Fruit fly (Drosophila melanogaster) whole organism, embryonic: Measurements from ENCODE around the gene CG12017.

Experiments used
- Adf1 ChIP-seq: fragments of 200-800 bp; sonication (Bioruptor generic); IDR thresholded peaks from 2 replicates; pipeline ENCODE4 v1.3.6; 2022; ENCODE audit warnings: missing biosample characterization, missing genetic modification characterization
- Atf3 ChIP-seq: fragments of 200-800 bp; sonication (Bioruptor generic); optimal IDR thresholded peaks from 3 replicates; lab custom pipeline; 2016; ENCODE audit warnings: missing biosample characterization, missing genetic modification characterization
- Atf6 ChIP-seq: fragments of 200-800 bp; sonication (Bioruptor generic); IDR thresholded peaks from 2 replicates; pipeline ENCODE4 v1.3.6; 2022; ENCODE audit warnings: missing biosample characterization, missing genetic modification characterization
- CG10274 ChIP-seq: fragments of 200-800 bp; sonication (Bioruptor generic); optimal IDR thresholded peaks from 3 replicates; lab custom pipeline; 2017; ENCODE audit warnings: missing biosample characterization, mild to moderate bottlenecking, missing genetic modification characterization
- CG10565 ChIP-seq: fragments of 200-800 bp; sonication (Bioruptor generic); optimal IDR thresholded peaks from 3 replicates; lab custom pipeline; 2016; ENCODE audit warnings: missing biosample characterization, mild to moderate bottlenecking, missing genetic modification characterization
- CG18619 ChIP-seq: fragments of 200-800 bp; sonication (Bioruptor generic); optimal IDR thresholded peaks from 3 replicates; lab custom pipeline; 2017; ENCODE audit warnings: missing biosample characterization, mild to moderate bottlenecking, missing genetic modification characterization
- CG3163 ChIP-seq: fragments of 200-800 bp; sonication (Bioruptor generic); optimal IDR thresholded peaks from 3 replicates; lab custom pipeline; 2016; ENCODE audit warnings: missing biosample characterization, missing genetic modification characterization
- CG32767 ChIP-seq: fragments of 200-800 bp; sonication (Bioruptor generic); IDR thresholded peaks from 2 replicates; pipeline ENCODE4 v1.3.6; 2022; ENCODE audit warnings: missing biosample characterization, missing genetic modification characterization
- CG34422 ChIP-seq: fragments of 200-800 bp; sonication (Bioruptor generic); IDR thresholded peaks from 3 replicates; pipeline ENCODE4 v1.3.6; 2022; ENCODE audit warnings: missing biosample characterization, missing genetic modification characterization
- CG5245 ChIP-seq: fragments of 200-800 bp; sonication (Bioruptor generic); optimal IDR thresholded peaks from 3 replicates; lab custom pipeline; 2016; ENCODE audit warnings: missing biosample characterization, missing genetic modification characterization
- CG7786 ChIP-seq: fragments of 200-800 bp; sonication (Bioruptor generic); optimal IDR thresholded peaks from 2 replicates; lab custom pipeline; 2016; ENCODE audit warnings: missing biosample characterization, missing genetic modification characterization
- CG7839 ChIP-seq: fragments of 200-800 bp; sonication (Bioruptor generic); optimal IDR thresholded peaks from 3 replicates; lab custom pipeline; 2018; ENCODE audit warnings: missing biosample characterization, mild to moderate bottlenecking, missing genetic modification characterization, moderate library complexity
- CG8944 ChIP-seq: fragments of 200-800 bp; sonication (Bioruptor generic); optimal IDR thresholded peaks from 3 replicates; lab custom pipeline; 2016; ENCODE audit warnings: missing biosample characterization, missing genetic modification characterization
- CG9876 ChIP-seq: fragments of 200-800 bp; sonication (Bioruptor generic); optimal IDR thresholded peaks from 2 replicates; lab custom pipeline; 2016; ENCODE audit warnings: missing biosample characterization, missing genetic modification characterization
- Dek ChIP-seq: fragments of 200-800 bp; sonication (Bioruptor generic); optimal IDR thresholded peaks from 3 replicates; lab custom pipeline; 2019; ENCODE audit warnings: missing biosample characterization, mild to moderate bottlenecking, missing genetic modification characterization, moderate library complexity
- Elba2 ChIP-seq: fragments of 200-800 bp; sonication (Bioruptor generic); optimal IDR thresholded peaks from 3 replicates; lab custom pipeline; 2016; ENCODE audit warnings: missing biosample characterization, missing genetic modification characterization
- Ets65A ChIP-seq: fragments of 200-800 bp; sonication (Bioruptor generic); peaks from one replicate; lab custom pipeline; 2016; ENCODE audit warnings: missing biosample characterization, missing genetic modification characterization
- Hmr ChIP-seq: fragments of 200-800 bp; sonication (Bioruptor generic); optimal IDR thresholded peaks from 3 replicates; lab custom pipeline; 2017; ENCODE audit warnings: mild to moderate bottlenecking, missing biosample characterization, missing genetic modification reagents, missing genetic modification characterization
- Hr78 ChIP-seq, 2 experiments: fragments of 200-800 bp in 1 of 2; fragments of >200 bp in 1 of 2; sonication (Bioruptor generic) in 1 of 2; optimal IDR thresholded peaks; 2 replicates each; lab custom pipeline; 2017 to 2019; ENCODE audit warnings: missing biosample characterization in 2 of 2, missing genetic modification characterization in 2 of 2, mild to moderate bottlenecking in 1 of 2, moderate library complexity in 1 of 2
- Hsf ChIP-seq: fragments of 200-800 bp; sonication (Bioruptor generic); optimal IDR thresholded peaks from 3 replicates; lab custom pipeline; 2016; ENCODE audit warnings: missing biosample characterization, missing genetic modification characterization
- Mad ChIP-seq: fragments of 200-800 bp; sonication (Bioruptor generic); optimal IDR thresholded peaks from 2 replicates; lab custom pipeline; 2016; ENCODE audit warnings: missing biosample characterization, missing genetic modification characterization
- Med ChIP-seq: fragments of 200-800 bp; sonication (Bioruptor generic); peaks from one replicate; lab custom pipeline; 2016; ENCODE audit warnings: missing biosample characterization, missing genetic modification characterization, mild to moderate bottlenecking, inconsistent platforms, moderate library complexity
- NfI ChIP-seq: fragments of 200-800 bp; sonication (Bioruptor generic); optimal IDR thresholded peaks from 3 replicates; lab custom pipeline; 2018; ENCODE audit warnings: missing biosample characterization, mild to moderate bottlenecking, missing genetic modification characterization, moderate library complexity
- Sin3A ChIP-seq: fragments of >200 bp; optimal IDR thresholded peaks from 2 replicates; lab custom pipeline; 2018
- Ssrp ChIP-seq: fragments of 200-800 bp; sonication (Bioruptor generic); optimal IDR thresholded peaks from 2 replicates; lab custom pipeline; 2018; ENCODE audit warnings: missing biosample characterization, mild to moderate bottlenecking, missing genetic modification characterization, moderate library complexity
- Stat92E ChIP-seq, 3 experiments: fragments of >200 bp in 2 of 3; fragments of 200-800 bp in 1 of 3; sonication (Bioruptor generic) in 1 of 3; optimal IDR thresholded peaks; 2 replicates each; lab custom pipeline; 2017 to 2019; ENCODE audit warnings: missing biosample characterization in 3 of 3, missing genetic modification characterization in 3 of 3, mild to moderate bottlenecking in 1 of 3, moderate library complexity in 1 of 3
- Taf1 ChIP-seq: fragments of 200-800 bp; sonication (Bioruptor generic); IDR thresholded peaks from 2 replicates; pipeline ENCODE4 v1.3.6; 2022; ENCODE audit warnings: missing biosample characterization, missing genetic modification characterization
- Usf ChIP-seq: fragments of 200-800 bp; sonication (Bioruptor generic); optimal IDR thresholded peaks from 2 replicates; lab custom pipeline; 2017; ENCODE audit warnings: missing genotype, missing biosample characterization, missing genetic modification characterization
- ac ChIP-seq: fragments of 200-800 bp; sonication (Bioruptor generic); optimal IDR thresholded peaks from 3 replicates; lab custom pipeline; 2017; ENCODE audit warnings: missing biosample characterization, mild to moderate bottlenecking, missing genetic modification characterization
- ase ChIP-seq: fragments of 200-800 bp; sonication (Bioruptor generic); IDR thresholded peaks from 3 replicates; pipeline ENCODE4 v1.3.6; 2022; ENCODE audit warnings: missing biosample characterization, missing genetic modification characterization
- caup ChIP-seq: fragments of 200-800 bp; sonication (Bioruptor generic); optimal IDR thresholded peaks from 3 replicates; lab custom pipeline; 2017; ENCODE audit warnings: missing biosample characterization, mild to moderate bottlenecking, missing genetic modification characterization, moderate library complexity; ENCODE audit not compliant: severe bottlenecking
- chif ChIP-seq, 2 experiments: fragments of 200-800 bp; sonication (Bioruptor generic); optimal IDR thresholded peaks; 3 replicates each; lab custom pipeline; 2016; ENCODE audit warnings: missing biosample characterization in 2 of 2, missing genetic modification characterization in 2 of 2
- croc ChIP-seq: fragments of 200-800 bp; sonication (Bioruptor generic); conservative IDR thresholded peaks from 3 replicates; pipeline ENCODE4 v1.3.6; 2022; ENCODE audit warnings: missing biosample characterization, missing genetic modification characterization
- disco-r ChIP-seq: fragments of 200-800 bp; sonication (Bioruptor generic); optimal IDR thresholded peaks from 2 replicates; lab custom pipeline; 2016; ENCODE audit warnings: missing biosample characterization, missing genetic modification characterization
- en ChIP-seq: fragments of 200-800 bp; sonication (Bioruptor generic); optimal IDR thresholded peaks from 2 replicates; lab custom pipeline; 2016; ENCODE audit warnings: missing biosample characterization, missing genetic modification characterization
- fd102C ChIP-seq: fragments of 200-800 bp; sonication (Bioruptor generic); optimal IDR thresholded peaks from 2 replicates; lab custom pipeline; 2018; ENCODE audit warnings: missing biosample characterization, mild to moderate bottlenecking, missing genetic modification characterization, moderate library complexity
- fd3F ChIP-seq: fragments of 200-800 bp; sonication (Bioruptor generic); optimal IDR thresholded peaks from 2 replicates; lab custom pipeline; 2018; ENCODE audit warnings: missing biosample characterization, mild to moderate bottlenecking, missing genetic modification characterization, moderate library complexity
- fd96Cb ChIP-seq: fragments of 200-800 bp; sonication (Bioruptor generic); optimal IDR thresholded peaks from 2 replicates; lab custom pipeline; 2018; ENCODE audit warnings: missing biosample characterization, mild to moderate bottlenecking, missing genetic modification characterization, moderate library complexity
- grn ChIP-seq: fragments of 200-800 bp; sonication (Bioruptor generic); optimal IDR thresholded peaks from 3 replicates; lab custom pipeline; 2017; ENCODE audit warnings: missing biosample characterization, missing genetic modification characterization
- ham ChIP-seq: fragments of 200-800 bp; sonication (Bioruptor generic); IDR thresholded peaks from 2 replicates; pipeline ENCODE4 v1.3.6; 2022; ENCODE audit warnings: missing biosample characterization, missing genetic modification characterization
- hth ChIP-seq: fragments of >200 bp; optimal IDR thresholded peaks from 2 replicates; lab custom pipeline; 2017; ENCODE audit warnings: inconsistent platforms
- jing ChIP-seq: fragments of 200-800 bp; sonication (Bioruptor generic); optimal IDR thresholded peaks from 2 replicates; lab custom pipeline; 2018; ENCODE audit warnings: missing biosample characterization, mild to moderate bottlenecking, missing genetic modification characterization
- peb ChIP-seq: fragments of 200-800 bp; sonication (Bioruptor generic); IDR thresholded peaks from 2 replicates; pipeline ENCODE4 v1.3.6; 2022; ENCODE audit warnings: missing biosample characterization, missing genetic modification characterization
- pfk ChIP-seq: fragments of 200-800 bp; sonication (Bioruptor generic); optimal IDR thresholded peaks from 2 replicates; lab custom pipeline; 2018; ENCODE audit warnings: missing biosample characterization, mild to moderate bottlenecking, missing genetic modification characterization, moderate library complexity
- sens-2 ChIP-seq: fragments of 200-800 bp; sonication (Bioruptor generic); IDR thresholded peaks from 2 replicates; pipeline ENCODE4 v1.3.6; 2022; ENCODE audit warnings: missing biosample characterization, missing genetic modification characterization
- sna ChIP-seq: fragments of 200-800 bp; sonication (Bioruptor generic); IDR thresholded peaks from 2 replicates; pipeline ENCODE4 v1.3.6; 2022; ENCODE audit warnings: missing biosample characterization, missing genetic modification characterization; ENCODE audit not compliant: partially characterized antibody
- sqz ChIP-seq: fragments of 200-800 bp; sonication (Bioruptor generic); optimal IDR thresholded peaks from 3 replicates; lab custom pipeline; 2018; ENCODE audit warnings: missing biosample characterization, mild to moderate bottlenecking, missing genetic modification characterization
- trh ChIP-seq: fragments of 200-800 bp; sonication (Bioruptor generic); optimal IDR thresholded peaks from 2 replicates; lab custom pipeline; 2016; ENCODE audit warnings: missing biosample characterization, missing genetic modification characterization
- unpg ChIP-seq: fragments of 200-800 bp; sonication (Bioruptor generic); optimal IDR thresholded peaks from 3 replicates; lab custom pipeline; 2018; ENCODE audit warnings: missing biosample characterization, mild to moderate bottlenecking, missing genetic modification characterization, moderate library complexity

Gene CG12017

dm6 chr3L:3325925-3326903 is 46.2 kb downstream of the CG12017 start, which contains the start of gene Gtpx (continued):
- TF ChIP-seq sna (no peak), croc (GFP tag; lab: Robert Waterston, UW) (no peak), Ets65A (peak; percentile 11), Ssrp (tag; lab: Kevin White, UChicago) (peak; percentile 14), sqz (GFP tag; lab: Kevin White, UChicago) (no peak), Mad (GFP tag; lab: Kevin White, UChicago) (peak; percentile 9), Stat92E (GFP tag; optimal IDR thresholded peaks at IDR 0.05; lab: Kevin White, UChicago) (no peak), CG32767 (no peak), jing (no peak), Hmr (peak; percentile 56), ham (no peak), CG7786 (GFP tag; lab: Kevin White, UChicago) (peak; percentile 21), caup (GFP tag; lab: Kevin White, UChicago) (no peak), fd96Cb (tag; lab: Kevin White, UChicago) (no peak), fd3F (GFP tag; lab: Kevin White, UChicago) (peak; percentile 29), peb (GFP tag; lab: Robert Waterston, UW) (no peak), CG8944 (GFP tag; lab: Kevin White, UChicago) (no peak), sens-2 (GFP tag; lab: Robert Waterston, UW) (no peak), hth (lab: Kevin White, UChicago) (no peak), Hsf (GFP tag; lab: Kevin White, UChicago) (peak; percentile 53), chif (GFP tag; optimal IDR thresholded peaks at IDR 0.05; lab: Kevin White, UChicago) (peak in 1 of 2 experiments; percentile 37), Usf (GFP tag; lab: Kevin White, UChicago) (no peak), Med (GFP tag; lab: Kevin White, UChicago) (peak; percentile 85), Sin3A (lab: Kevin White, UChicago) (peak; percentile 96), unpg (GFP tag; lab: Kevin White, UChicago) (no peak), CG10565 (GFP tag; lab: Kevin White, UChicago) (no peak), Atf6 (GFP tag; lab: Robert Waterston, UW) (no peak), CG34422 (GFP tag; lab: Robert Waterston, UW) (0 out of 3 replicates have a peak, but pooled peaks have one; percentile 20), Hr78 (GFP tag; optimal IDR thresholded peaks at IDR 0.05; lab: Kevin White, UChicago) (peak in 1 of 2 experiments; percentile 57), CG7839 (tag; lab: Kevin White, UChicago) (no peak), trh (GFP tag; lab: Kevin White, UChicago) (no peak), ase (no peak), CG5245 (GFP tag; lab: Kevin White, UChicago) (no peak), pfk (GFP tag; lab: Kevin White, UChicago) (no peak), fd102C (GFP tag; lab: Kevin White, UChicago) (no peak), disco-r (GFP tag; lab: Kevin White, UChicago) (no peak), CG18619 (peak; percentile 46), en (GFP tag; lab: Kevin White, UChicago) (no peak), Taf1 (GFP tag; lab: Robert Waterston, UW) (no peak), CG10274 (GFP tag; lab: Kevin White, UChicago) (no peak), Elba2 (peak; percentile 23), Dek (tag; lab: Kevin White, UChicago) (peak; percentile 37), grn (GFP tag; lab: Kevin White, UChicago) (no peak), Atf3 (GFP tag; lab: Kevin White, UChicago) (peak; percentile 12), CG3163 (GFP tag; lab: Kevin White, UChicago) (peak; percentile 21), ac (GFP tag; lab: Kevin White, UChicago) (no peak), Adf1 (GFP tag; lab: Robert Waterston, UW) (0 out of 2 replicates have a peak, but pooled peaks have one; percentile 16), NfI (peak; percentile 39), CG9876 (GFP tag; lab: Kevin White, UChicago) (no peak)
